In genomic region chrX:14684406-14684927, ce11 we compare ENCODE assay signal across 7 worm cellular contexts.
A peak's percentile ranks its signal among the peaks of the same experiment; 100 is the strongest.
TF ChIP-seq lines count a peak whose summit lies in the region.

Gene csq-1, plus strand, starts transcription at chrX:14684877.

TF ChIP-seq in whole organism, L1 larva, 84 proteins besides CTCF, POLR2A, EP300 and RAD21 (continues in another document):
- TF ChIP-seq nhr-71 (tag; optimal IDR thresholded peaks at IDR 0.05; lab: Kevin White, UChicago), result peak; percentile 45
- no peak for TF ChIP-seq ces-1 (GFP tag; optimal IDR thresholded peaks at IDR 0.05; lab: Kevin White, UChicago)
- TF ChIP-seq snpc-4 (tag; optimal IDR thresholded peaks at IDR 0.05; lab: Kevin White, UChicago), result no peak
- TF ChIP-seq unc-130 (tag; optimal IDR thresholded peaks at IDR 0.05; lab: Kevin White, UChicago), result no peak
- no peak for TF ChIP-seq nhr-12 (tag; optimal IDR thresholded peaks at IDR 0.05; lab: Kevin White, UChicago)
- TF ChIP-seq pag-3 (tag; optimal IDR thresholded peaks at IDR 0.05; lab: Kevin White, UChicago; ENCODE audit: borderline replicate concordance, insufficient read depth), result peak; percentile 89
- peak; percentile 31 for TF ChIP-seq fkh-10 (GFP tag; optimal IDR thresholded peaks at IDR 0.05; lab: Kevin White, UChicago)
- TF ChIP-seq snu-23 (GFP tag; optimal IDR thresholded peaks at IDR 0.05; lab: Kevin White, UChicago), result peak; percentile 22
- TF ChIP-seq lin-14 (GFP tag; optimal IDR thresholded peaks at IDR 0.05; lab: Kevin White, UChicago), result peak; percentile 82
- no peak for TF ChIP-seq efl-1 (optimal IDR thresholded peaks at IDR 0.05; lab: Kevin White, UChicago)
- TF ChIP-seq efl-1 (GFP tag; optimal IDR thresholded peaks at IDR 0.05 in 1 of 2; lab: Kevin White, UChicago), result peak in 1 of 2 experiments; percentile 86
- peak; percentile 30 for TF ChIP-seq nhr-19 (GFP tag; conservative IDR thresholded peaks at IDR 0.05; lab: Robert Waterston, UW)

TF ChIP-seq in whole organism, L2 larva, 48 proteins besides CTCF, POLR2A, EP300 and RAD21:
- TF ChIP-seq F13H6.1 (tag; optimal IDR thresholded peaks at IDR 0.05; lab: Kevin White, UChicago) (peak; percentile 58), nhr-129 (tag; optimal IDR thresholded peaks at IDR 0.05; lab: Kevin White, UChicago) (peak; percentile 40), sma-9 (GFP tag; optimal IDR thresholded peaks at IDR 0.05; lab: Kevin White, UChicago) (peak; percentile 2), sma-9 (tag; optimal IDR thresholded peaks at IDR 0.05; lab: Kevin White, UChicago) (no peak), egl-27 (tag; optimal IDR thresholded peaks at IDR 0.05; lab: Kevin White, UChicago) (no peak)

TF ChIP-seq in whole organism, L3 larva, 47 proteins besides CTCF, POLR2A, EP300 and RAD21:
- TF ChIP-seq mml-1 (tag; optimal IDR thresholded peaks at IDR 0.05; lab: Kevin White, UChicago) (no peak), nfya-1 (tag; optimal IDR thresholded peaks at IDR 0.05; lab: Kevin White, UChicago; ENCODE audit: insufficient read depth) (peak; percentile 2)

TF ChIP-seq in whole organism, L4 larva, 104 proteins besides CTCF, POLR2A, EP300 and RAD21:
- TF ChIP-seq duxl-1 (tag; optimal IDR thresholded peaks at IDR 0.05; lab: Kevin White, UChicago; ENCODE audit: poor library complexity), result no peak
- peak in 1 of 2 experiments; percentile 34 for TF ChIP-seq daf-16 (GFP tag; optimal IDR thresholded peaks at IDR 0.05; lab: Kevin White, UChicago)
- no peak for TF ChIP-seq daf-16 (tag; optimal IDR thresholded peaks at IDR 0.05; lab: Kevin White, UChicago)
- peak; percentile 24 for TF ChIP-seq hlh-11 (tag; optimal IDR thresholded peaks at IDR 0.05; lab: Kevin White, UChicago)
- TF ChIP-seq snpc-1.2 (GFP tag; IDR thresholded peaks at IDR 0.05; lab: Robert Waterston, UW), result 0 out of 2 replicates have a peak, but pooled peaks have one; percentile 24
- peak; percentile 68 for TF ChIP-seq aha-1 (tag; lab: Kevin White, UChicago)
- TF ChIP-seq unc-130 (GFP tag; optimal IDR thresholded peaks at IDR 0.05; lab: Kevin White, UChicago), result no peak

TF ChIP-seq in whole organism, late embryonic, 69 proteins besides CTCF, POLR2A, EP300 and RAD21:
- TF ChIP-seq che-1 (tag; optimal IDR thresholded peaks at IDR 0.05; lab: Kevin White, UChicago), result no peak
- peak; percentile 64 for TF ChIP-seq ceh-18 (tag; optimal IDR thresholded peaks at IDR 0.05; lab: Kevin White, UChicago)
- no peak for TF ChIP-seq hlh-8 (tag; optimal IDR thresholded peaks at IDR 0.05; lab: Kevin White, UChicago)
- TF ChIP-seq pat-9 (tag; optimal IDR thresholded peaks at IDR 0.05; lab: Kevin White, UChicago), result peak; percentile 5
- TF ChIP-seq pax-1 (tag; optimal IDR thresholded peaks at IDR 0.05; lab: Kevin White, UChicago), result no peak
- TF ChIP-seq mec-3 (tag; optimal IDR thresholded peaks at IDR 0.05; lab: Kevin White, UChicago; ENCODE audit: borderline replicate concordance), result no peak
- TF ChIP-seq hlh-15 (tag; optimal IDR thresholded peaks at IDR 0.05; lab: Kevin White, UChicago), result no peak
- no peak for TF ChIP-seq ceh-22 (tag; optimal IDR thresholded peaks at IDR 0.05; lab: Kevin White, UChicago)
- TF ChIP-seq C08G9.2 (tag; optimal IDR thresholded peaks at IDR 0.05; lab: Kevin White, UChicago), result no peak
- no peak for TF ChIP-seq fax-1 (tag; optimal IDR thresholded peaks at IDR 0.05; lab: Kevin White, UChicago)
TF ChIP-seq in whole organism, late embryonic: peak in this region for 2.

TF ChIP-seq in whole organism, mixed stage, embryonic, 35 proteins besides CTCF, POLR2A, EP300 and RAD21:
- TF ChIP-seq nhr-12 (tag; optimal IDR thresholded peaks at IDR 0.05; lab: Kevin White, UChicago) (no peak), unc-120 (tag; optimal IDR thresholded peaks at IDR 0.05; lab: Kevin White, UChicago; ENCODE audit: poor library complexity, severe bottlenecking) (peak; percentile 66), sptf-1 (tag; optimal IDR thresholded peaks at IDR 0.05; lab: Kevin White, UChicago) (no peak), ztf-11 (tag; optimal IDR thresholded peaks at IDR 0.05; lab: Kevin White, UChicago) (no peak), mab-5 (tag; optimal IDR thresholded peaks at IDR 0.05; lab: Kevin White, UChicago) (no peak), ceh-43 (GFP tag; optimal IDR thresholded peaks at IDR 0.05; lab: Kevin White, UChicago) (no peak), flh-1 (GFP tag; optimal IDR thresholded peaks at IDR 0.05; lab: Kevin White, UChicago) (no peak), nhr-2 (tag; optimal IDR thresholded peaks at IDR 0.05; lab: Kevin White, UChicago) (no peak), hlh-1 (tag; optimal IDR thresholded peaks at IDR 0.05; lab: Kevin White, UChicago) (peak; percentile 69), unc-62 (GFP tag; optimal IDR thresholded peaks at IDR 0.05; lab: Kevin White, UChicago) (peak; percentile 53), cnd-1 (tag; optimal IDR thresholded peaks at IDR 0.05; lab: Kevin White, UChicago) (no peak), nhr-237 (tag; optimal IDR thresholded peaks at IDR 0.05; lab: Kevin White, UChicago) (no peak), drap-1 (GFP tag; optimal IDR thresholded peaks at IDR 0.05; lab: Kevin White, UChicago) (no peak), nhr-28 (tag; optimal IDR thresholded peaks at IDR 0.05; lab: Kevin White, UChicago) (no peak), zip-8 (tag; optimal IDR thresholded peaks at IDR 0.05; lab: Kevin White, UChicago) (no peak), lsy-2 (tag; optimal IDR thresholded peaks at IDR 0.05; lab: Kevin White, UChicago) (no peak)

TF ChIP-seq in whole organism, young adult, 124 proteins besides CTCF, POLR2A, EP300 and RAD21:
- TF ChIP-seq nhr-80 (tag; optimal IDR thresholded peaks at IDR 0.05; lab: Kevin White, UChicago) (no peak), zfh-2 (GFP tag; conservative IDR thresholded peaks at IDR 0.05; lab: Robert Waterston, UW) (peak; percentile 42; the same call in 1 of the 2 replicates)
